Worm (Caenorhabditis elegans) whole organism, late embryonic: ENCODE results near the gene ZK488.5.

Source experiments
- C38D4.7 ChIP-seq: fragments of 200-800 bp; sonication (Bioruptor generic); optimal IDR thresholded peaks from 2 replicates; lab custom pipeline; 2018; ENCODE audit warnings: mild to moderate bottlenecking, missing genetic modification characterization, moderate library complexity, missing compliant biosample characterization
- ceh-6 ChIP-seq: fragments of 200-800 bp; sonication (Bioruptor generic); optimal IDR thresholded peaks from 2 replicates; lab custom pipeline; 2018; ENCODE audit warnings: mild to moderate bottlenecking, missing genetic modification characterization, missing compliant biosample characterization
- mec-3 ChIP-seq: sonication (generic microtip); optimal IDR thresholded peaks from 2 replicates; lab custom pipeline; 2016; ENCODE audit warnings: borderline replicate concordance, missing genetic modification characterization, missing compliant biosample characterization
- nfya-1 ChIP-seq: sonication (generic microtip); optimal IDR thresholded peaks from 2 replicates; lab custom pipeline; 2017; ENCODE audit warnings: missing genetic modification characterization, mild to moderate bottlenecking, missing compliant biosample characterization, antibody characterized with exemption, moderate library complexity
- odd-2 ChIP-seq: sonication (generic microtip); optimal IDR thresholded peaks from 2 replicates; lab custom pipeline; 2017; ENCODE audit warnings: antibody characterized with exemption, mild to moderate bottlenecking, missing genetic modification characterization, missing compliant biosample characterization
- pha-4 ChIP-seq: fragments of 150-350 bp; optimal IDR thresholded peaks from 2 replicates; lab custom pipeline; 2018; ENCODE audit warnings: missing biosample characterization, missing genetic modification reagents, missing genetic modification characterization
- syd-9 ChIP-seq: sonication (generic microtip); optimal IDR thresholded peaks from 2 replicates; lab custom pipeline; 2016; ENCODE audit warnings: mild to moderate bottlenecking, missing genetic modification characterization, moderate library complexity, missing compliant biosample characterization

- TF ChIP-seq syd-9 (no peak), ceh-6 (GFP tag; lab: Kevin White, UChicago) (no peak), nfya-1 (tag; lab: Kevin White, UChicago) (no peak), C38D4.7 (GFP tag; lab: Kevin White, UChicago) (no peak), mec-3 (tag; lab: Kevin White, UChicago) (no peak), odd-2 (tag; lab: Kevin White, UChicago) (no peak), pha-4 (tag; lab: Kevin White, UChicago) (no peak)
Observed at ce11 chrV:638328-638727, 45.3 kb downstream of the ZK488.5 start, which contains the start of gene srj-37.
